Worm (Caenorhabditis elegans) whole organism, L1 larva: ENCODE results near the gene nhr-143.

Experiments used
- aly-2 ChIP-seq: fragments of 150-350 bp; optimal IDR thresholded peaks from 2 replicates; lab custom pipeline; 2014; ENCODE audit warnings: missing biosample characterization, missing genetic modification characterization
- ama-1 ChIP-seq: fragments of 150-350 bp; optimal IDR thresholded peaks from 2 replicates; lab custom pipeline; 2014
- dpl-1 ChIP-seq, 3 experiments: fragments of 150-350 bp in 2 of 3; sonication (generic microtip) in 1 of 3; optimal IDR thresholded peaks; 2 replicates each; lab custom pipeline; 2014 to 2017; ENCODE audit warnings: missing biosample characterization in 3 of 3, missing genetic modification characterization in 3 of 3, missing genetic modification reagents in 3 of 3
- ets-5 ChIP-seq: fragments of 200-800 bp; sonication (Bioruptor generic); IDR thresholded peaks from 2 replicates; pipeline ENCODE4 v1.3.6; 2022; ENCODE audit warnings: missing genetic modification characterization, missing compliant biosample characterization
- lsy-2 ChIP-seq, 2 experiments: fragments of 150-350 bp; optimal IDR thresholded peaks; 2 replicates each; lab custom pipeline; 2014; ENCODE audit warnings: missing biosample characterization in 2 of 2, missing genetic modification characterization in 2 of 2
- nhr-12 ChIP-seq: sonication (generic microtip); optimal IDR thresholded peaks from 2 replicates; lab custom pipeline; 2017; ENCODE audit warnings: missing biosample characterization, missing genetic modification characterization
- nhr-19 ChIP-seq: fragments of 200-800 bp; sonication (Bioruptor generic); conservative IDR thresholded peaks from 2 replicates; pipeline ENCODE4 v1.3.6; 2022; ENCODE audit warnings: missing genetic modification characterization, missing compliant biosample characterization
- nhr-28 ChIP-seq: fragments of 150-350 bp; optimal IDR thresholded peaks from 2 replicates; lab custom pipeline; 2014; ENCODE audit warnings: missing biosample characterization, missing genetic modification characterization
- sptf-1 ChIP-seq: fragments of 150-350 bp; optimal IDR thresholded peaks from 2 replicates; lab custom pipeline; 2014; ENCODE audit warnings: missing biosample characterization, missing genetic modification characterization
- unc-130 ChIP-seq: fragments of 150-350 bp; optimal IDR thresholded peaks from 2 replicates; lab custom pipeline; 2017; ENCODE audit warnings: missing biosample characterization, missing genetic modification characterization, inconsistent platforms
- unc-62 ChIP-seq: fragments of 150-350 bp; optimal IDR thresholded peaks from 2 replicates; lab custom pipeline; 2014; ENCODE audit warnings: missing biosample characterization, missing genetic modification reagents, missing genetic modification characterization
- ztf-11 ChIP-seq, 2 experiments: sonication (generic microtip); optimal IDR thresholded peaks; 2 replicates each; lab custom pipeline; 2016 to 2017; ENCODE audit warnings: missing genetic modification characterization in 2 of 2, missing biosample characterization in 1 of 2, missing compliant biosample characterization in 1 of 2

ce11 chrV:8949873-8950272 lies 24.9 kb downstream of the nhr-143 start:
- TF ChIP-seq unc-130 (tag; lab: Kevin White, UChicago) = no peak
- no peak for TF ChIP-seq nhr-19
- TF ChIP-seq ama-1 (lab: Kevin White, UChicago) = no peak
- no peak for TF ChIP-seq nhr-28 (tag; lab: Kevin White, UChicago)
- TF ChIP-seq unc-62 (GFP tag; lab: Kevin White, UChicago) = no peak
- TF ChIP-seq sptf-1 = no peak
- TF ChIP-seq ets-5 (GFP tag; lab: Robert Waterston, UW) = no peak
- TF ChIP-seq lsy-2 (tag; optimal IDR thresholded peaks at IDR 0.05; lab: Kevin White, UChicago) = no peak
- no peak for TF ChIP-seq aly-2 (tag; lab: Kevin White, UChicago)
- TF ChIP-seq ztf-11 (tag; optimal IDR thresholded peaks at IDR 0.05; lab: Kevin White, UChicago) = no peak
- TF ChIP-seq dpl-1 (GFP tag; optimal IDR thresholded peaks at IDR 0.05; lab: Kevin White, UChicago) = no peak
- TF ChIP-seq nhr-12 (tag; lab: Kevin White, UChicago) = no peak
